Worm (Caenorhabditis elegans): ENCODE results near the gene T03G6.7.

DNA sequence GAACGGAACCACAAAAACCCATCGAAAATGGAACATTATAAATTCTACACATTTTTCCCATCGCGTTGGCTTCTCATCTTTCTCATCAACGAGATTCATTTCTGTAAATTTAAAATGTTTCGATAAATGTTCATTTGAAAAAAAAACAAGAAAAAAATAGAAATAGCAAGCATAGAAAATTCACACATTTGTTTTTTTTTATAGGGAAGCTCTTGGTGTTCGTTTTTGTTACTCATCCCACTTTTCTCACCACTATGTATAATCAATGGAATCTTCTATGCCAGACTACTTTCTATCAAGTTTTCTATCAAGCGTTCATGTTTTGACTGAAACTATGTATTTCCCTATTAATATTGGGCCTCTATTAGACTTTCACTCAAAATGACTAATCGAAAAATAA is 29.8 kb upstream of the T03G6.7 start, which contains the start of gene dhcr-24:
- TF ChIP-seq ces-1 (GFP tag; optimal IDR thresholded peaks at IDR 0.05) (no peak), hpl-2 (GFP tag; optimal IDR thresholded peaks at IDR 0.05) (no peak), nhr-28 (tag; optimal IDR thresholded peaks at IDR 0.05) (no peak), nhr-77 (tag; optimal IDR thresholded peaks at IDR 0.05) (no peak), hlh-4 (tag; optimal IDR thresholded peaks at IDR 0.05) (no peak), snpc-4 (tag; optimal IDR thresholded peaks at IDR 0.05) (no peak)

Data from whole organism, L1 larva.